Worm (Caenorhabditis elegans) whole organism, young adult: ENCODE measurements around the gene vps-45.
A peak's percentile ranks its signal among the peaks of the same experiment; 100 is the strongest.

ENCODE experiments used
- K12H6.12 ChIP-seq: fragments of 200-800 bp; sonication (Bioruptor generic); optimal IDR thresholded peaks from 2 replicates; lab custom pipeline; 2018; ENCODE audit warnings: mild to moderate bottlenecking, missing genetic modification characterization, missing compliant biosample characterization
- ama-1 ChIP-seq, 3 experiments: fragments of 150-350 bp in 1 of 3; sonication (generic microtip) in 2 of 3; optimal IDR thresholded peaks; 2 replicates each; lab custom pipeline; 2014 to 2018; ENCODE audit warnings: missing biosample characterization in 2 of 3, missing genetic modification characterization in 2 of 3, missing genetic modification reagents in 2 of 3
- ceh-91 ChIP-seq: fragments of 200-800 bp; sonication (Bioruptor generic); IDR thresholded peaks from 2 replicates; pipeline ENCODE4 v1.3.6; 2022; ENCODE audit warnings: missing genetic modification reagents, missing genetic modification characterization, missing compliant biosample characterization
- egl-18 ChIP-seq: fragments of 200-800 bp; sonication (Bioruptor generic); IDR thresholded peaks from 2 replicates; pipeline ENCODE4 v1.3.6; 2022; ENCODE audit warnings: missing genetic modification reagents, missing genetic modification characterization, missing compliant biosample characterization
- gei-17 ChIP-seq: fragments of 200-800 bp; sonication (Bioruptor generic); optimal IDR thresholded peaks from 2 replicates; lab custom pipeline; 2018; ENCODE audit warnings: mild to moderate bottlenecking, missing genetic modification characterization, missing compliant biosample characterization
- madf-3 ChIP-seq: fragments of 200-800 bp; sonication (Bioruptor generic); IDR thresholded peaks from 2 replicates; pipeline ENCODE4 v1.3.6; 2022; ENCODE audit warnings: missing genetic modification reagents, missing genetic modification characterization, missing compliant biosample characterization
- mxl-1 ChIP-seq: sonication (generic microtip); optimal IDR thresholded peaks from 2 replicates; lab custom pipeline; 2016; ENCODE audit warnings: missing genetic modification characterization, missing compliant biosample characterization
- rec-8 ChIP-seq, 2 experiments: sonication (generic microtip); optimal IDR thresholded peaks; 2 replicates each; lab custom pipeline; 2016; ENCODE audit warnings: mild to moderate bottlenecking in 2 of 2, missing genetic modification characterization in 2 of 2, missing genetic modification reagents in 2 of 2, missing genotype in 2 of 2, missing biosample characterization in 1 of 2, missing compliant biosample characterization in 1 of 2, moderate library complexity in 1 of 2
- snpc-4 ChIP-seq, 5 experiments: fragments of 150-350 bp in 1 of 5; sonication (generic microtip) in 4 of 5; optimal IDR thresholded peaks; 2 replicates each; lab custom pipeline; 2014 to 2018; ENCODE audit warnings: missing genetic modification characterization in 5 of 5, missing biosample characterization in 3 of 5, antibody characterized with exemption in 2 of 5, mild to moderate bottlenecking in 2 of 5, missing compliant biosample characterization in 2 of 5, missing genotype in 2 of 5, moderate library complexity in 2 of 5, missing genetic modification reagents in 1 of 5
- unc-62 ChIP-seq: fragments of 150-350 bp; optimal IDR thresholded peaks from 2 replicates; lab custom pipeline; 2014; ENCODE audit warnings: missing biosample characterization, missing genetic modification reagents, missing genetic modification characterization

DNA sequence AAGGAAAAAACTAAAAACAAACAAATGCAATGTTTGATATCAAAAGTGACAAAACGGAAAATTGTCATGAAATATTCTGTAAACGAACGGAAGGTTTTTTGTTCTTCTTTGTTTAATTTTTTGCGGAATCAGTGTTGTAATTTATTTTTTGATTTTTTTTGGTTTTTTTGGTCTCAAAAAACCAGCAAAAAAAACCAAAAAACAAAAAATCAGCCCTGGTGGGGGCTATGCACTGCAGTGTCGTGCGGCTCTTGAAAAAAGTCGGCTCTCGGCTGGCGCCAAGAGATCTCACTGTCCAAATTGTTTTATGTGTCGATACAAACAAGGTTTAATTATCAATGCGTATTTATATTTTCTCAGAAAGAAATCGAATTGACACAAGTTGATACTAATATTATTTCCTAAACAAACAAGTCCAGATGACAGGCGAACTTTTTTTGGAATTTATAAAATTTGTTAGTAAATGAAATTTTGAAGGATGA, 37.8 kb upstream of the vps-45 start:
- TF ChIP-seq madf-3 (GFP tag; lab: Robert Waterston, UW) (0 out of 2 replicates have a peak, but pooled peaks have one; percentile 57), snpc-4 (GFP tag; optimal IDR thresholded peaks at IDR 0.05; lab: Kevin White, UChicago) (no peak), snpc-4 (tag; optimal IDR thresholded peaks at IDR 0.05; lab: Kevin White, UChicago) (no peak), rec-8 (tag; optimal IDR thresholded peaks at IDR 0.05; lab: Kevin White, UChicago) (no peak), egl-18 (GFP tag; lab: Robert Waterston, UW) (no peak), mxl-1 (tag; lab: Kevin White, UChicago) (no peak), ama-1 (optimal IDR thresholded peaks at IDR 0.05; lab: Kevin White, UChicago) (no peak), ama-1 (GFP tag; optimal IDR thresholded peaks at IDR 0.05; lab: Kevin White, UChicago) (no peak), gei-17 (GFP tag; lab: Kevin White, UChicago) (no peak), unc-62 (GFP tag; lab: Kevin White, UChicago) (no peak), ceh-91 (GFP tag; lab: Robert Waterston, UW) (no peak), K12H6.12 (tag; lab: Kevin White, UChicago) (peak; percentile 16)
